Worm (Caenorhabditis elegans): Measurements from ENCODE around the gene F36H5.4.

Gene F36H5.4

ce11 chrII:1741248-1741647 lies 20.4 kb upstream of the F36H5.4 start, which contains the start of gene K07G6.1:
Gene K07G6.1, plus strand, starts transcription at chrII:1741548.
- TF ChIP-seq ztf-11 (tag; optimal IDR thresholded peaks at IDR 0.05) = no peak
- TF ChIP-seq egl-5 (tag; optimal IDR thresholded peaks at IDR 0.05) = no peak
- no peak for TF ChIP-seq nhr-76 (tag; optimal IDR thresholded peaks at IDR 0.05)
- TF ChIP-seq ZK546.5 (tag; optimal IDR thresholded peaks at IDR 0.05) = no peak
- TF ChIP-seq eor-1 (tag; optimal IDR thresholded peaks at IDR 0.05) = no peak
- TF ChIP-seq unc-39 (tag; optimal IDR thresholded peaks at IDR 0.05) = no peak
- TF ChIP-seq mml-1 (tag; optimal IDR thresholded peaks at IDR 0.05) = no peak

- TF ChIP-seq fos-1 (tag; optimal IDR thresholded peaks at IDR 0.05) (no peak), skn-1 (tag; optimal IDR thresholded peaks at IDR 0.05) (no peak), nhr-237 (tag; optimal IDR thresholded peaks at IDR 0.05) (no peak), lin-15B (tag; optimal IDR thresholded peaks at IDR 0.05) (no peak), snpc-4 (tag; optimal IDR thresholded peaks at IDR 0.05) (no peak), mml-1 (tag; optimal IDR thresholded peaks at IDR 0.05) (no peak), nhr-43 (tag; optimal IDR thresholded peaks at IDR 0.05; ENCODE audit: poor library complexity, severe bottlenecking) (no peak), elt-2 (tag; optimal IDR thresholded peaks at IDR 0.05) (no peak), nhr-25 (tag; optimal IDR thresholded peaks at IDR 0.05) (no peak), ceh-9 (tag; optimal IDR thresholded peaks at IDR 0.05) (no peak), ceh-28 (tag; optimal IDR thresholded peaks at IDR 0.05) (no peak), nfya-1 (tag; optimal IDR thresholded peaks at IDR 0.05; ENCODE audit: insufficient read depth) (no peak), fkh-10 (GFP tag; optimal IDR thresholded peaks at IDR 0.05) (no peak), ama-1 (optimal IDR thresholded peaks at IDR 0.05) (no peak), pqm-1 (tag; optimal IDR thresholded peaks at IDR 0.05) (no peak), unc-62 (GFP tag; optimal IDR thresholded peaks at IDR 0.05) (no peak), ZK546.5 (tag; optimal IDR thresholded peaks at IDR 0.05) (no peak), nhr-23 (tag; optimal IDR thresholded peaks at IDR 0.05) (no peak), nhr-77 (tag; optimal IDR thresholded peaks at IDR 0.05) (no peak), unc-39 (tag; optimal IDR thresholded peaks at IDR 0.05) (no peak)
These were observed 19.1 kb upstream of the F36H5.4 start, which contains the start of gene F36H5.12 for ce11 chrII:1742535-1742934. Gene F36H5.12, plus strand, starts transcription at chrII:1742835.

ce11 chrII:1744183-1744582 lies 17.5 kb upstream of the F36H5.4 start, which contains the start of gene clec-19:
Gene clec-19, plus strand, starts transcription at chrII:1744483.
- TF ChIP-seq elt-1 (tag; optimal IDR thresholded peaks at IDR 0.05) (no peak), lsy-12 (tag; optimal IDR thresholded peaks at IDR 0.05) (no peak), egl-5 (tag; optimal IDR thresholded peaks at IDR 0.05) (no peak)

- TF ChIP-seq tbx-2 (tag; optimal IDR thresholded peaks at IDR 0.05) (no peak), elt-2 (tag; optimal IDR thresholded peaks at IDR 0.05) (no peak), fkh-2 (tag; optimal IDR thresholded peaks at IDR 0.05) (no peak), eor-1 (tag; optimal IDR thresholded peaks at IDR 0.05) (no peak), ceh-28 (tag; optimal IDR thresholded peaks at IDR 0.05) (no peak)
These were observed 11.3 kb upstream of the F36H5.4 start, which contains the start of the genes F36H5.13 and F36H5.8 for ce11 chrII:1750413-1750812. Gene F36H5.13, minus strand, starts transcription at chrII:1750513. Gene F36H5.8, minus strand, starts transcription at chrII:1750686.

- TF ChIP-seq unc-39 (tag; optimal IDR thresholded peaks at IDR 0.05) (no peak), pqm-1 (tag; optimal IDR thresholded peaks at IDR 0.05) (no peak)
These were observed 8.7 kb upstream of the F36H5.4 start, which contains the start of gene F36H5.9 for ce11 chrII:1752990-1753389. Gene F36H5.9, minus strand, starts transcription at chrII:1753090.

ce11 chrII:1756072-1756471 lies 5.6 kb upstream of the F36H5.4 start, which contains the start of gene F36H5.17:
Gene F36H5.17, minus strand, starts transcription at chrII:1756172.
- no peak for TF ChIP-seq lsy-12 (tag; optimal IDR thresholded peaks at IDR 0.05)
- no peak for TF ChIP-seq nhr-77 (tag; optimal IDR thresholded peaks at IDR 0.05)
- TF ChIP-seq fos-1 (tag; optimal IDR thresholded peaks at IDR 0.05) = no peak
- no peak for TF ChIP-seq daf-12 (tag; optimal IDR thresholded peaks at IDR 0.05)
- no peak for TF ChIP-seq R02D3.7 (tag; optimal IDR thresholded peaks at IDR 0.05)
- TF ChIP-seq egl-27 (tag; optimal IDR thresholded peaks at IDR 0.05) = no peak
- no peak for TF ChIP-seq ZK546.5 (tag; optimal IDR thresholded peaks at IDR 0.05)
- TF ChIP-seq zag-1 (tag; optimal IDR thresholded peaks at IDR 0.05) = no peak
- no peak for TF ChIP-seq hmg-11 (tag; optimal IDR thresholded peaks at IDR 0.05)
- no peak for TF ChIP-seq nhr-67 (tag; optimal IDR thresholded peaks at IDR 0.05)
- no peak for TF ChIP-seq unc-39 (tag; optimal IDR thresholded peaks at IDR 0.05)
- no peak for TF ChIP-seq ceh-28 (tag; optimal IDR thresholded peaks at IDR 0.05)
- TF ChIP-seq elt-1 (tag; optimal IDR thresholded peaks at IDR 0.05) = no peak
- TF ChIP-seq pha-4 (tag; optimal IDR thresholded peaks at IDR 0.05) = no peak
